Fruit fly (Drosophila melanogaster) whole organism, wandering third instar larva: ENCODE results near the gene CG3402.

ENCODE experiments used
- Dfd ChIP-seq: fragments of >200 bp; optimal IDR thresholded peaks from 2 replicates; lab custom pipeline; 2017; ENCODE audit warnings: missing biosample characterization, missing genetic modification characterization
- Hr78 ChIP-seq: fragments of >200 bp; optimal IDR thresholded peaks from 2 replicates; lab custom pipeline; 2017; ENCODE audit warnings: missing biosample characterization, missing genetic modification characterization
- Mio ChIP-seq: sonication (Bioruptor generic); optimal IDR thresholded peaks from 2 replicates; lab custom pipeline; 2016; ENCODE audit warnings: missing biosample characterization, missing genetic modification characterization
- N ChIP-seq: fragments of >200 bp; optimal IDR thresholded peaks from 2 replicates; lab custom pipeline; 2018; ENCODE audit warnings: missing biosample characterization, missing external identifiers, missing genetic modification characterization
- brk ChIP-seq: fragments of 200-800 bp; sonication (Bioruptor generic); optimal IDR thresholded peaks from 2 replicates; lab custom pipeline; 2016; ENCODE audit warnings: missing biosample characterization, mild to moderate bottlenecking, missing genetic modification characterization
- dl ChIP-seq, 2 experiments: fragments of 175-275, 200-275 bp in 1 of 2; fragments of 200-275 bp in 1 of 2; sonication (Bioruptor generic); optimal IDR thresholded peaks; lab custom pipeline; 2018; ENCODE audit warnings: mild to moderate bottlenecking in 2 of 2, missing biosample characterization in 2 of 2, missing genetic modification characterization in 2 of 2, moderate library complexity in 2 of 2; ENCODE audit not compliant: partially characterized antibody in 2 of 2, insufficient read depth in 1 of 2
- foxo ChIP-seq, 2 experiments: fragments of 200-800 bp; sonication (Bioruptor generic); optimal IDR thresholded peaks; 2 replicates in 1 of 2; 3 replicates in 1 of 2; lab custom pipeline; 2016 to 2017; ENCODE audit warnings: missing biosample characterization in 2 of 2, missing genetic modification characterization in 2 of 2
- h ChIP-seq: fragments of 200-800 bp; sonication (Bioruptor generic); optimal IDR thresholded peaks from 3 replicates; lab custom pipeline; 2016; ENCODE audit warnings: missing biosample characterization, mild to moderate bottlenecking, missing genetic modification characterization
- lola ChIP-seq: fragments of >200 bp; optimal IDR thresholded peaks from 2 replicates; lab custom pipeline; 2017; ENCODE audit warnings: missing biosample characterization, missing genetic modification characterization
- pan ChIP-seq: fragments of >200 bp; optimal IDR thresholded peaks from 2 replicates; lab custom pipeline; 2017

DNA sequence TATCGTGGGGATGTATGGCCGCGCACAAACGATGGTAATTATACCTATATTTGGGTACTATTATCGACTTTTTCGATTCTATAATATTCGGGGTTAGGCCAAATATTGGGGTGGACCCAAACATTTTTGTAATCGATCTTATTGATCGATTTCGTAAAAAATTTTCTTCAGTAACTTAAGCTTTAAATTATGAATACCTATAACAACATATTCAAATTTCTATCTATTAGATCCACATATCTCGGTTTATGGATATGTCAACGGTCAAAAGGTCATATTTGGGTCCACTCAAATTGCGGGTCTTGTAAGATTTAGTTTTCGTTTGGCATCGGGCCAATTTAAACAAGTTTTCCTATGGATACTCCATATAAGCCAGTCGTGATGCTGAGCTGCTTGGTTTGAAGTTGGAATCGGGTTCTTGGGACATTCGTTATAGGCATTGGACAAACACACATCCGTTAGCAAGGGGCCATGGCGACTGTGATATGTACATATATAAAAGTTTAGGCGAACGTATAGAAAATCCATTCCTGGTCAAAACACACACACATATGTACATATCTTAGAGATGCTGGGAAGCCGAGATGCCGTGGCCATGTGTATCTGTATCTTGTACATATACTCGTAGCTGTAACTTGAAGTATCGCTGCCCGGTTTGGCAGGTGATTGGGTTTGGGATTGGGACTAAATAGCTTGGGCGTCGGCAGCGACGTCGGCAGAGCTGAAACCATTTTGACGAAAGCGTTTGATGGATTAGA, 47.7 kb upstream of the CG3402 start:
- peak in 1 of 2 experiments; percentile 12 for TF ChIP-seq foxo (GFP tag; optimal IDR thresholded peaks at IDR 0.05; lab: Kevin White, UChicago)
- TF ChIP-seq h (GFP tag; lab: Kevin White, UChicago): no peak
- TF ChIP-seq lola: no peak
- TF ChIP-seq Dfd: no peak
- no peak for TF ChIP-seq Hr78 (GFP tag; lab: Kevin White, UChicago)
- TF ChIP-seq brk (GFP tag; lab: Kevin White, UChicago): no peak
- no peak for TF ChIP-seq Mio
- no peak for TF ChIP-seq N (GFP tag; lab: Kevin White, UChicago)
- TF ChIP-seq dl (GFP tag; optimal IDR thresholded peaks at IDR 0.05; lab: Kevin White, UChicago; ENCODE audit: insufficient read depth in 1 of 2, partially characterized antibody in 2 of 2): no peak
- no peak for TF ChIP-seq pan (lab: Kevin White, UChicago)
